Worm (Caenorhabditis elegans): ENCODE measurements around the gene C13F10.1.

Gene C13F10.1

DNA sequence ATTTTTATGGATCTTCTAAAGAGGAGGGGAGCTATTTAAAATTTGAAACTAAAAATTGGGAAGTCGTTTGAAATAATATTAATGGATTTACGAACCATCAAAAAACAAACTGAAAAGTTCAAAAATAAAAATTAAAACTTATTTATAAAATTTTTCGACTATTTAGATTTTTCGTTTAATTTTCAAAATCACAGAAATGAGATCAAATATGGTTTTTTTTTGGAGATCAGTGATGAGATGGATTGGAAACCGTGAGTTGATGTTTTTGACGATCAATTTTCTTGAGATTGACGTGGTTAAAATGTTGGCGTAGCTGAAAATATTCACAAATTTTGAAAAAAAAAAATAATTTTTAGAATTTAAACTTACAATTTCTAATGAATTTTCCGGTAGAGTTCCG lies 4.9 kb upstream of the C13F10.1 start, which contains the start of gene C13F10.5:
TSS of gene C13F10.5 (minus strand) at position 101 of the 400 bp plus-strand sequence.
- TF ChIP-seq unc-62 (GFP tag; optimal IDR thresholded peaks at IDR 0.05), result no peak

DNA sequence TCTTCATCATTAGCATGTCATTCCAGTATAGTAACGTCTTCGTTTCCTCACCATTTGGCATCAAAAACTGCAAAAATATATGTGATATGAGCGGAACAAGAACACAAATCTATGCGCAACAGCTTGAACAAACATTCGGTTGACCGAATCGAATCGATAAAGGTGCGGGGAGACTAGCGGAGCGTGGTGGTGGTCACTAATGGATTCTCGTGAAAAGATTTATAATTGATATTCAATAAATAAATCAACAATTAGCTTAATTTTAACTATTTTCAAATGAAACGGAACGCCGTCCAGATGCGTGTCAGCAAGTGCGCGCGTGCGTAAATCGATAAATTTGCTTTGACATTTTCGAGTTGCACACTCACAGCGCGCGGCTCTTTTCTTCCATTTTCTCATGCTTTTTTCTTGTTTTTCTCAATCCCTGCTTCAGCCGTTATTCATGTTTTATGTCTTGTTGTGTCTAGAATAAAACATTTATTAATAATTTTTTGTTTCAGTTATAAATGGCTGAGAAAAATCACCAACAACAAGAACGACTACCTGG lies 2.8 kb upstream of the C13F10.1 start, which contains the start of the genes C13F10.8, C13F10.6 and kxd-1:
TSS of gene C13F10.8 (minus strand) at position 51 of the 547 bp plus-strand sequence.
TSS of gene C13F10.6 (minus strand) at position 67 of the 547 bp plus-strand sequence.
TSS of gene kxd-1 (plus strand) at position 497 of the 547 bp plus-strand sequence.
- no peak for TF ChIP-seq unc-62 (GFP tag; optimal IDR thresholded peaks at IDR 0.05)

DNA sequence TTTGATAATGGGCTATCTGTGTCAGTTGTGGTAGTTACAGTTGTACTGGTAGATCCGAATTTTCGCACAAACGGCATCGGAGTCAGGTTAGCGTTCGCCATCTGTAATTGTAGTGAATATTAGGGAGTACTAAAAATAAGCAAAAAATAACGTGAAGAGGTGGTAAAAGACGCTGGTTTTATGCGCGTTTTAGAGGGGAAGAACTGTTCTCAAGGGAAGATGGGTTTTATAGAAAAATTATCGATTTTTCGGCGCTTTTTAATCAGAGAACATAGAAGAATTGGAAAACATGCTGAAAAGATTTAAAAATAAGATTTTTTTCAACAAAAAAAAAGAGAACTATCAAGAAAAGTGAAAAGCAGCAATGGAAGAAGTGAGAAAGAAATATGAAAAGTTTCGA lies 726 bp upstream of the C13F10.1 start, which contains the start of gene C13F10.7:
TSS of gene C13F10.7 (minus strand) at position 101 of the 400 bp plus-strand sequence.
- TF ChIP-seq unc-62 (GFP tag; optimal IDR thresholded peaks at IDR 0.05), result no peak

DNA sequence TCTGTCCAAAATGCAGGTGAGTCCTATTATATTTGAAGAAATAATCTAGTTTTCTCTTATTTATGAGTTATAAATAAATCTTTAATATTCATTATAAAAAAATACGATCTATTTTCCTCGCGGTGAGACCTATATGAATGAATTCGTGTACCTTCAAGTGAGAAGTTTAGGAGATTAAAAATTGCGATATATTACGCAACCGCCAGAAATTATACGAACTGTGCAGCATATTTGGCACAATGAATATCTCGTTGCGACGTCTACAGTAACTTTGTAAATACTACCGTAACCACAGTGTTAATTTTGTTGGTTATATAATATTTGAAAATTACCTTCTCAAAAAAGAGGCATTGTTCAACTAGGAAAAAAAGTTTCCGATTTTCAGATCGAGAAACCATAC lies 475 bp downstream of the C13F10.1 start:
- no peak for TF ChIP-seq unc-62 (GFP tag; optimal IDR thresholded peaks at IDR 0.05)

ce11 chrV:7224947-7225346 lies 1.1 kb downstream of the C13F10.1 start, which contains the start of gene fkb-3:
Gene fkb-3, plus strand, starts transcription at chrV:7225223.
- TF ChIP-seq unc-62 (GFP tag; optimal IDR thresholded peaks at IDR 0.05), result no peak

ce11 chrV:7225894-7226293 lies 2.0 kb downstream of the C13F10.1 start:
- TF ChIP-seq unc-62 (GFP tag; optimal IDR thresholded peaks at IDR 0.05), result no peak

DNA sequence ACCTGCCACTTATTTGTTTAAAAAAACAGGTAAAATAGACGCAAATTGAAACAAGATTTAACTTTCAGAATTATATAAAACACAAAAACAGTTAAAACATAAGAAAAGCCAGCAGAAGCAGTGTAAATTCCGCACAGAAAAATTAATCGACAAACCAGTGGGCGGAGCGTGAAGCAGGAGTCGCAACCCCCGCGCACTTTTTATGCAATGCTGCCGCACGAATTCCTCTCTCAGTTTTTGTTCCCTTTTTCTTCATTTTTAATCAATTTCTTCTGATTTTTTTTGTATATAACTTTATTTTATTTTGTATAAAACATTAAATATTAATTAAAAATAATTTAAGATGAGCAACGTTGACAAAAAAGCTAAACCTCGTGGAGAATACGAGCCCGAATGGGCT lies 7.0 kb downstream of the C13F10.1 start, which contains the start of the genes gei-6 and krr-1:
TSS of gene gei-6 (minus strand) at position 2 of the 400 bp plus-strand sequence.
TSS of gene krr-1 (plus strand) at position 344 of the 400 bp plus-strand sequence.
- no peak for TF ChIP-seq unc-62 (GFP tag; optimal IDR thresholded peaks at IDR 0.05)

DNA sequence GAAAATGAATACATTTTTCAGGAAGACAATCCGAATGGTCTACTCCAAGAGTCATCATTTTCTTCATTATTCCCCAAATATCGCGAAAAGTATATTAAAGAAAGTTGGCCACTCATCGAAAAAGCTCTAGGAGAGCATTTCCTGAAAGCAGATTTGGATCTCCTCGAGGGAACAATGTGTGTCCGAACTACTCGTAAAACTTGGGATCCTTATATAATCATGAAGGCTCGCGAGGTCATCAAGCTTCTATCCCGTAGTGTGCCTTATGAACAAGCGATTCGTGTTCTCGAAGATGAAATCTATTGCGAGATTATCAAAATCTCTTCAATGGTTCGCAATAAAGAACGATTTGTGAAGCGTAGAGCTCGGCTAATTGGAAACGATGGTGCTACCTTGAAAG lies 7.6 kb downstream of the C13F10.1 start:
- TF ChIP-seq unc-62 (GFP tag; optimal IDR thresholded peaks at IDR 0.05), result no peak

ce11 chrV:7234726-7235125 lies 10.8 kb downstream of the C13F10.1 start, which contains the start of gene C05C8.5:
Gene C05C8.5, minus strand, starts transcription at chrV:7234826.
- TF ChIP-seq unc-62 (GFP tag; optimal IDR thresholded peaks at IDR 0.05), result no peak

ce11 chrV:7236694-7237093 lies 12.8 kb downstream of the C13F10.1 start:
- TF ChIP-seq unc-62 (GFP tag; optimal IDR thresholded peaks at IDR 0.05), result no peak

- no peak for TF ChIP-seq unc-62 (GFP tag; optimal IDR thresholded peaks at IDR 0.05)
Measured at ce11 chrV:7237094-7237132, 13.0 kb downstream of the C13F10.1 start, which contains the start of gene hpo-9. Gene hpo-9, minus strand, starts transcription at chrV:7237130.

DNA sequence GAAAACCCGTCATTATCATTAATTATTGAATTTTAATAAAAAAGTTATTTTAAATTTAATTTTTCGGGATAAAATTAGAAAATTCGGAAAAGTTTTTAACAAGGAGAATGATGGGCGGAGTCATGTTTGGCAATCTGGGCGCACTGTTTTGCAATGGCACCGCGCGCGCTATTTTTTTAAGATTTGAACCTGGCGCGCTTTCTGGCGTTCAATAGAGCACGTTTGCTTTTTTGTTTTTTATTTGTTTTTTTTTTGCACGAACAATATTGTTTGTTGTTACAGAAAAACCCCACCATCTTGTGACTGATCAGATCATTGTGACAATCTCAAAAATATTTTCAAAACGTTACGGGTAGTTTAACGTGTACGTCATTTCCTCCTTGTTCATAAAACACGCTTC lies 13.3 kb downstream of the C13F10.1 start, which contains the start of gene hyls-1:
TSS of gene hyls-1 (plus strand) at position 249 of the 400 bp plus-strand sequence.
- TF ChIP-seq unc-62 (GFP tag; optimal IDR thresholded peaks at IDR 0.05), result no peak

ce11 chrV:7239471-7239870 lies 15.6 kb downstream of the C13F10.1 start, which contains the start of gene C05C8.1:
Gene C05C8.1, plus strand, starts transcription at chrV:7239771.
- TF ChIP-seq unc-62 (GFP tag; optimal IDR thresholded peaks at IDR 0.05), result no peak

DNA sequence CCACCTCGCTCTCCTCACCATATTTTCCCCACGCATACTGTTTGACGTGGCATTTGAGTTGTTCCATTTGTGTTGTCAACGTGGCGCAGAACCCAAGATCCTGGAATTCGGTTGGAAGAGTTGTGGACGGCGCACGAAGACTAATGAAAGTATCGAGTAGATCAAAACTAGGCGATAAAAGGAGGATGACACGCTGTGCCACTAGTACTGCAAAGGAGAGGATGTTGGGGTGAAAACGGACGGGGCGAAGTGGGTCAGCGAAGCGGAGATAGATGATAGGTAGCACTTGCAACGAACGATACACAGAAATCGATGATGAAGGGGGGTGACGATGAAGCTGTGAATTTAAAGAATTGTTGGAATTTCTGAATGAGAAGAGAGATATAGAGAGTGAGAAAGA lies 23.1 kb downstream of the C13F10.1 start, which contains the start of gene C05C8.7:
TSS of gene C05C8.7 (minus strand) at position 100 of the 400 bp plus-strand sequence.
- no peak for TF ChIP-seq unc-62 (GFP tag; optimal IDR thresholded peaks at IDR 0.05)

- no peak for TF ChIP-seq unc-62 (GFP tag; optimal IDR thresholded peaks at IDR 0.05)
Measured at ce11 chrV:7248227-7248953, 24.5 kb downstream of the C13F10.1 start.

- TF ChIP-seq unc-62 (GFP tag; optimal IDR thresholded peaks at IDR 0.05), result no peak
Measured at ce11 chrV:7255095-7255494, 31.2 kb downstream of the C13F10.1 start, which contains the start of gene C05C8.8. Gene C05C8.8, minus strand, starts transcription at chrV:7255195.

ce11 chrV:7258965-7259364 lies 35.1 kb downstream of the C13F10.1 start, which contains the start of gene C13A2.12:
Gene C13A2.12, plus strand, starts transcription at chrV:7259265.
- TF ChIP-seq unc-62 (GFP tag; optimal IDR thresholded peaks at IDR 0.05), result no peak
